Fruit fly (Drosophila melanogaster) whole organism, embryonic: ENCODE data around the gene CG10214.

Source experiments
- ATbp ChIP-seq: fragments of 200-800 bp; sonication (Bioruptor generic); optimal IDR thresholded peaks from 2 replicates; lab custom pipeline; 2017; ENCODE audit warnings: missing biosample characterization, mild to moderate bottlenecking, missing genetic modification characterization, missing genetic modification reagents
- CG10321 ChIP-seq: fragments of 200-800 bp; sonication (Bioruptor generic); IDR thresholded peaks from 2 replicates; pipeline ENCODE4 v1.3.6; 2022; ENCODE audit warnings: missing biosample characterization, missing genetic modification characterization
- CG11456 ChIP-seq: fragments of 200-800 bp; sonication (Bioruptor generic); IDR thresholded peaks from 3 replicates; pipeline ENCODE4 v1.3.6; 2022; ENCODE audit warnings: missing biosample characterization, missing genetic modification characterization
- CG11695 ChIP-seq: fragments of 200-800 bp; sonication (Bioruptor generic); IDR thresholded peaks from 3 replicates; pipeline ENCODE4 v1.3.6; 2022; ENCODE audit warnings: missing biosample characterization, missing genetic modification characterization
- CG17359 ChIP-seq: fragments of 200-800 bp; sonication (Bioruptor generic); optimal IDR thresholded peaks from 3 replicates; lab custom pipeline; 2018; ENCODE audit warnings: missing biosample characterization, mild to moderate bottlenecking, missing genetic modification characterization, moderate library complexity
- CG17361 ChIP-seq: fragments of 200-800 bp; sonication (Bioruptor generic); IDR thresholded peaks from 3 replicates; pipeline ENCODE4 v1.3.6; 2022; ENCODE audit warnings: missing biosample characterization, missing genetic modification characterization
- CG18011 ChIP-seq: fragments of 200-800 bp; sonication (Bioruptor generic); optimal IDR thresholded peaks from 2 replicates; lab custom pipeline; 2017; ENCODE audit warnings: missing biosample characterization, missing genetic modification characterization, mild to moderate bottlenecking, moderate library complexity, missing genotype
- CG2120 ChIP-seq: fragments of 200-800 bp; sonication (Bioruptor generic); optimal IDR thresholded peaks from 3 replicates; lab custom pipeline; 2016; ENCODE audit warnings: missing biosample characterization, missing genetic modification characterization
- CG2199 ChIP-seq: fragments of 200-800 bp; sonication (Bioruptor generic); IDR thresholded peaks from 3 replicates; pipeline ENCODE4 v1.3.6; 2022; ENCODE audit warnings: missing biosample characterization, missing genetic modification characterization
- CG2678 ChIP-seq: fragments of 200-800 bp; sonication (Bioruptor generic); optimal IDR thresholded peaks from 3 replicates; lab custom pipeline; 2019; ENCODE audit warnings: missing biosample characterization, mild to moderate bottlenecking, missing genetic modification characterization, moderate library complexity
- CG2712 ChIP-seq: fragments of 200-800 bp; optimal IDR thresholded peaks from 3 replicates; lab custom pipeline; 2019; ENCODE audit warnings: missing biosample characterization, mild to moderate bottlenecking, missing genetic modification characterization, moderate library complexity
- CG30020 ChIP-seq: fragments of 200-800 bp; optimal IDR thresholded peaks from 2 replicates; lab custom pipeline; 2019; ENCODE audit warnings: missing biosample characterization, mild to moderate bottlenecking, missing genetic modification characterization, moderate library complexity
- CG31224 ChIP-seq: fragments of 200-800 bp; sonication (Bioruptor generic); IDR thresholded peaks from 2 replicates; pipeline ENCODE4 v1.3.6; 2022; ENCODE audit warnings: missing biosample characterization, missing genetic modification characterization
- CG3281 ChIP-seq: fragments of 200-800 bp; sonication (Bioruptor generic); optimal IDR thresholded peaks from 3 replicates; lab custom pipeline; 2017; ENCODE audit warnings: missing biosample characterization, mild to moderate bottlenecking, missing genetic modification characterization
- CG33557 ChIP-seq: fragments of 200-800 bp; sonication (Bioruptor generic); optimal IDR thresholded peaks from 2 replicates; lab custom pipeline; 2019; ENCODE audit warnings: missing biosample characterization, mild to moderate bottlenecking, missing genetic modification characterization, moderate library complexity
- CG34376 ChIP-seq: fragments of 200-800 bp; sonication (Bioruptor generic); optimal IDR thresholded peaks from 2 replicates; lab custom pipeline; 2018; ENCODE audit warnings: missing biosample characterization, mild to moderate bottlenecking, missing genetic modification characterization
- CG6689 ChIP-seq: fragments of 200-800 bp; sonication (Bioruptor generic); IDR thresholded peaks from 2 replicates; pipeline ENCODE4 v1.3.6; 2022; ENCODE audit warnings: missing biosample characterization, missing genetic modification characterization
- CG8290 ChIP-seq, 3 experiments: fragments of 200-800 bp; sonication (Bioruptor generic); optimal IDR thresholded peaks; 2 replicates each; lab custom pipeline; 2016 to 2019; ENCODE audit warnings: missing biosample characterization in 3 of 3, missing genetic modification characterization in 3 of 3, mild to moderate bottlenecking in 2 of 3, moderate library complexity in 1 of 3
- D ChIP-seq, 2 experiments: fragments of 200-800 bp in 1 of 2; fragments of >200 bp in 1 of 2; sonication (Bioruptor generic) in 1 of 2; optimal IDR thresholded peaks; 2 replicates in 1 of 2; 3 replicates in 1 of 2; lab custom pipeline; 2017; ENCODE audit warnings: mild to moderate bottlenecking in 1 of 2, missing biosample characterization in 1 of 2, missing genetic modification characterization in 1 of 2, missing genetic modification reagents in 1 of 2
- Dfd ChIP-seq, 2 experiments: fragments of >200 bp; optimal IDR thresholded peaks; 2 replicates each; lab custom pipeline; 2017; ENCODE audit warnings: missing biosample characterization in 2 of 2, missing genetic modification characterization in 2 of 2
- Fer1 ChIP-seq: fragments of 200-800 bp; sonication (Bioruptor generic); optimal IDR thresholded peaks from 2 replicates; lab custom pipeline; 2017; ENCODE audit warnings: missing biosample characterization, mild to moderate bottlenecking, missing genetic modification characterization
- HLH3B ChIP-seq: fragments of 200-800 bp; sonication (Bioruptor generic); IDR thresholded peaks from 2 replicates; pipeline ENCODE4 v1.3.6; 2022; ENCODE audit warnings: missing biosample characterization, missing genetic modification characterization
- Hmr ChIP-seq: fragments of 200-800 bp; sonication (Bioruptor generic); optimal IDR thresholded peaks from 3 replicates; lab custom pipeline; 2017; ENCODE audit warnings: mild to moderate bottlenecking, missing biosample characterization, missing genetic modification reagents, missing genetic modification characterization
- Mrtf ChIP-seq: fragments of 200-800 bp; sonication (Bioruptor generic); IDR thresholded peaks from 3 replicates; pipeline ENCODE4 v1.3.6; 2022; ENCODE audit warnings: missing biosample characterization, missing genetic modification characterization
- Myb ChIP-seq: fragments of 200-800 bp; sonication (Bioruptor generic); optimal IDR thresholded peaks from 2 replicates; lab custom pipeline; 2016; ENCODE audit warnings: missing biosample characterization, missing genetic modification characterization
- Sry-β ChIP-seq: fragments of 200-800 bp; sonication (Bioruptor generic); optimal IDR thresholded peaks from 2 replicates; lab custom pipeline; 2018; ENCODE audit warnings: missing biosample characterization, mild to moderate bottlenecking, missing genetic modification characterization, moderate library complexity
- bsh ChIP-seq, 2 experiments: fragments of 200-800 bp; sonication (Bioruptor generic); optimal IDR thresholded peaks; 2 replicates each; lab custom pipeline; 2017 to 2018; ENCODE audit warnings: mild to moderate bottlenecking in 2 of 2, missing biosample characterization in 2 of 2, missing genetic modification characterization in 2 of 2, moderate library complexity in 1 of 2
- chinmo ChIP-seq: fragments of 200-800 bp; sonication (Bioruptor generic); IDR thresholded peaks from 4 replicates; pipeline ENCODE4 v1.3.6; 2022; ENCODE audit warnings: missing biosample characterization, missing genetic modification characterization; ENCODE audit not compliant: partially characterized antibody
- dati ChIP-seq: fragments of 200-800 bp; sonication (Bioruptor generic); IDR thresholded peaks from 2 replicates; pipeline ENCODE4 v1.3.6; 2022; ENCODE audit warnings: missing biosample characterization, missing genetic modification characterization
- dm ChIP-seq: fragments of 200-800 bp; sonication (Bioruptor generic); optimal IDR thresholded peaks from 3 replicates; lab custom pipeline; 2016; ENCODE audit warnings: missing biosample characterization, missing genetic modification characterization
- dmrt11E ChIP-seq: fragments of 200-800 bp; sonication (Bioruptor generic); optimal IDR thresholded peaks from 3 replicates; lab custom pipeline; 2018; ENCODE audit warnings: missing biosample characterization, mild to moderate bottlenecking, missing genetic modification characterization, moderate library complexity
- dmrt99B ChIP-seq: fragments of 200-800 bp; sonication (Bioruptor generic); optimal IDR thresholded peaks from 2 replicates; lab custom pipeline; 2018; ENCODE audit warnings: missing biosample characterization, mild to moderate bottlenecking, missing genetic modification characterization, moderate library complexity
- dpn ChIP-seq, 2 experiments: fragments of 200-800 bp; sonication (Bioruptor generic); optimal IDR thresholded peaks; 3 replicates each; lab custom pipeline; 2016; ENCODE audit warnings: missing biosample characterization in 2 of 2, missing genetic modification characterization in 2 of 2
- ewg ChIP-seq: fragments of 200-800 bp; sonication (Bioruptor generic); optimal IDR thresholded peaks from 3 replicates; lab custom pipeline; 2017; ENCODE audit warnings: mild to moderate bottlenecking, missing biosample characterization, missing genetic modification reagents, missing genetic modification characterization
- grau ChIP-seq: fragments of 200-800 bp; optimal IDR thresholded peaks from 3 replicates; lab custom pipeline; 2019; ENCODE audit warnings: missing biosample characterization, mild to moderate bottlenecking, missing genetic modification characterization, moderate library complexity
- lab ChIP-seq: fragments of 200-800 bp; sonication (Bioruptor generic); optimal IDR thresholded peaks from 3 replicates; lab custom pipeline; 2017; ENCODE audit warnings: missing biosample characterization, missing genetic modification characterization, mild to moderate bottlenecking, moderate library complexity, missing genetic modification reagents
- lmd ChIP-seq: fragments of 200-800 bp; sonication (Bioruptor generic); IDR thresholded peaks from 2 replicates; pipeline ENCODE4 v1.3.6; 2022; ENCODE audit warnings: missing biosample characterization, missing genetic modification characterization
- nerfin-2 ChIP-seq: fragments of 200-800 bp; sonication (Bioruptor generic); IDR thresholded peaks from 2 replicates; pipeline ENCODE4 v1.3.6; 2022; ENCODE audit warnings: missing biosample characterization, missing genetic modification characterization; ENCODE audit not compliant: partially characterized antibody
- nmo ChIP-seq: fragments of 200-800 bp; sonication (Bioruptor generic); optimal IDR thresholded peaks from 2 replicates; lab custom pipeline; 2018; ENCODE audit warnings: missing biosample characterization, mild to moderate bottlenecking, missing genetic modification characterization, moderate library complexity
- otp ChIP-seq: fragments of 200-800 bp; sonication (Bioruptor generic); IDR thresholded peaks from 3 replicates; pipeline ENCODE4, ENCODE4 v1.3.6; 2022; ENCODE audit warnings: missing biosample characterization, missing genetic modification characterization
- pb ChIP-seq: fragments of 200-800 bp; sonication (Bioruptor generic); optimal IDR thresholded peaks from 3 replicates; lab custom pipeline; 2016; ENCODE audit warnings: missing biosample characterization, missing genetic modification characterization
- pum ChIP-seq: fragments of 200-800 bp; sonication (Bioruptor generic); optimal IDR thresholded peaks from 2 replicates; lab custom pipeline; 2016; ENCODE audit warnings: missing biosample characterization, missing genetic modification characterization
- sd ChIP-seq: fragments of 200-800 bp; sonication (Bioruptor generic); optimal IDR thresholded peaks from 3 replicates; lab custom pipeline; 2018; ENCODE audit warnings: missing biosample characterization, mild to moderate bottlenecking, missing genetic modification characterization, moderate library complexity
- sisA ChIP-seq: fragments of 200-800 bp; sonication (Bioruptor generic); IDR thresholded peaks from 2 replicates; pipeline ENCODE4 v1.3.6; 2022; ENCODE audit warnings: missing biosample characterization, missing genetic modification characterization
- so ChIP-seq: fragments of 200-800 bp; sonication (Bioruptor generic); IDR thresholded peaks from 3 replicates; pipeline ENCODE4 v1.3.6; 2022; ENCODE audit warnings: missing biosample characterization, missing genetic modification characterization
- stc ChIP-seq: fragments of 200-800 bp; sonication (Bioruptor generic); IDR thresholded peaks from 2 replicates; pipeline ENCODE4 v1.3.6; 2022; ENCODE audit warnings: missing biosample characterization, missing genetic modification characterization
- ttk ChIP-seq: fragments of 200-800 bp; sonication (Bioruptor generic); IDR thresholded peaks from 2 replicates; pipeline ENCODE4 v2.1.2; 2022; ENCODE audit warnings: missing biosample characterization, missing genetic modification characterization
- twi ChIP-seq: fragments of 200-800 bp; optimal IDR thresholded peaks from 2 replicates; lab custom pipeline; 2019; ENCODE audit warnings: missing biosample characterization, mild to moderate bottlenecking, missing genetic modification characterization, moderate library complexity

CG10214 gene

DNA sequence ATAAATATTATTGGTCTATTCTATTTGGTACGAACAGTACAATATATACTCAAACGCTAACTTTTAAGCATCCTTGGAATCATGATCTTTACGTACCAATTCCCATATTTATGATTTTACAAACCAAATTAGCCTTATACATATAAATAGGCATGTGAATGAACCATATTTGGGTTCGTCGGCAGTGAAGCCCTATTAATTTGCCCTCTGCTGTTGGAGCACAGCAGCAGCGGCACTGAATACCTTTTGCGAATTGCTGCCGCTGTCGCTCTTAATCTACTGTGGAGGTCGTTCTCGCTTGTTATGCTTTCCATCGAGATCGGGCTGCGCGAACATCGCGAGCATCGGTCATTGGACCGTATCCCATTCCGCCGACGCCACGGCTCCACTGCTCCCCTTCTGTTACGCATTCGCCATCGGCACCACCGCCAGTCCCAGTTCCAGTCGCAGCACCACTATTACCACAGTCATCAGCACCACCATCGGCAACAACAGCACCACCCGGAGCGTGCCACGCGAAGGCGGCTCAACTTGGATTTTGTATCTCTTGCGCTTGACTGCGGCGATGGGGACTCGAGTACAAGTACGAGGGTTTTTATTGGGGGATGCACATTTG is 21.2 kb upstream of the CG10214 start (continued):
- TF ChIP-seq CG31224 (GFP tag; lab: Robert Waterston, UW) (0 out of 2 replicates have a peak, but pooled peaks have one; percentile 25), CG17359 (peak; percentile 20), CG18011 (GFP tag; lab: Kevin White, UChicago) (no peak), dmrt99B (tag; lab: Kevin White, UChicago) (peak; percentile 2), dmrt11E (tag; lab: Kevin White, UChicago) (peak; percentile 12), Sry-β (GFP tag; lab: Kevin White, UChicago) (no peak), lab (peak; percentile 10), bsh (GFP tag; optimal IDR thresholded peaks at IDR 0.05; lab: Kevin White, UChicago) (peak; percentile 13 to 56), pum (GFP tag; lab: Kevin White, UChicago) (no peak), CG2120 (GFP tag; lab: Kevin White, UChicago) (peak; percentile 28), Dfd (GFP tag; optimal IDR thresholded peaks at IDR 0.05; lab: Kevin White, UChicago) (no peak), stc (GFP tag; lab: Robert Waterston, UW) (no peak), D (optimal IDR thresholded peaks at IDR 0.05; lab: Kevin White, UChicago) (no peak), D (GFP tag; optimal IDR thresholded peaks at IDR 0.05; lab: Kevin White, UChicago) (no peak), Hmr (GFP tag; lab: Kevin White, UChicago) (peak; percentile 16), Mrtf (GFP tag; lab: Robert Waterston, UW) (no peak), ttk (0 out of 2 replicates have a peak, but pooled peaks have one; percentile 8), dati (GFP tag; lab: Robert Waterston, UW) (0 out of 2 replicates have a peak, but pooled peaks have one; percentile 25), CG8290 (GFP tag; optimal IDR thresholded peaks at IDR 0.05; lab: Kevin White, UChicago) (no peak), CG8290 (tag; optimal IDR thresholded peaks at IDR 0.05; lab: Kevin White, UChicago) (no peak), CG33557 (GFP tag; lab: Kevin White, UChicago) (no peak), CG2678 (tag; lab: Kevin White, UChicago) (peak; percentile 29), nmo (GFP tag; lab: Kevin White, UChicago) (no peak), CG2712 (tag; lab: Kevin White, UChicago) (peak; percentile 16), sd (no peak), ewg (no peak), grau (tag; lab: Kevin White, UChicago) (peak; percentile 27), CG3281 (GFP tag; lab: Kevin White, UChicago) (peak; percentile 10), otp (no peak), ATbp (GFP tag; lab: Kevin White, UChicago) (no peak), chinmo (0 out of 4 replicates have a peak, but pooled peaks have one; percentile 47), HLH3B (GFP tag; lab: Robert Waterston, UW) (peak; percentile 16; the same call in 1 of the 2 replicates), CG6689 (GFP tag; lab: Robert Waterston, UW) (peak; percentile 14; the same call in 1 of the 2 replicates), CG11456 (GFP tag; lab: Robert Waterston, UW) (no peak), CG11695 (peak; percentile 45; the same call in 1 of the 3 replicates), CG10321 (GFP tag; lab: Robert Waterston, UW) (no peak), dpn (GFP tag; optimal IDR thresholded peaks at IDR 0.05; lab: Kevin White, UChicago) (peak in 1 of 2 experiments; percentile 11), sisA (GFP tag; lab: Robert Waterston, UW) (no peak), CG17361 (GFP tag; lab: Robert Waterston, UW) (peak; percentile 41; the same call in 1 of the 3 replicates), CG30020 (tag; lab: Kevin White, UChicago) (no peak), so (GFP tag; lab: Robert Waterston, UW) (peak; percentile 50; the same call in 1 of the 3 replicates), dm (no peak), CG2199 (GFP tag; lab: Robert Waterston, UW) (no peak), pb (no peak), twi (tag; lab: Kevin White, UChicago) (no peak), nerfin-2 (GFP tag; lab: Robert Waterston, UW) (no peak), lmd (peak; percentile 15; the same call in 1 of the 2 replicates), Myb (GFP tag; lab: Kevin White, UChicago) (no peak), Fer1 (GFP tag; lab: Kevin White, UChicago) (no peak), CG34376 (GFP tag; lab: Kevin White, UChicago) (no peak)
